Worm (Caenorhabditis elegans) whole organism, L4/young adult: ENCODE results near the gene jnk-1.

Experiments
- W03F9.2 ChIP-seq: fragments of 150-350 bp; optimal IDR thresholded peaks from 2 replicates; lab custom pipeline; 2014; ENCODE audit warnings: missing biosample characterization, missing genetic modification characterization
- dao-5 ChIP-seq: sonication (generic microtip); optimal IDR thresholded peaks from 2 replicates; lab custom pipeline; 2016; ENCODE audit warnings: missing genotype, missing genetic modification characterization, moderate library complexity, missing compliant biosample characterization
- him-1 ChIP-seq: sonication (generic microtip); optimal IDR thresholded peaks from 2 replicates; lab custom pipeline; 2016; ENCODE audit warnings: missing genotype, missing genetic modification reagents, missing genetic modification characterization, missing compliant biosample characterization

DNA sequence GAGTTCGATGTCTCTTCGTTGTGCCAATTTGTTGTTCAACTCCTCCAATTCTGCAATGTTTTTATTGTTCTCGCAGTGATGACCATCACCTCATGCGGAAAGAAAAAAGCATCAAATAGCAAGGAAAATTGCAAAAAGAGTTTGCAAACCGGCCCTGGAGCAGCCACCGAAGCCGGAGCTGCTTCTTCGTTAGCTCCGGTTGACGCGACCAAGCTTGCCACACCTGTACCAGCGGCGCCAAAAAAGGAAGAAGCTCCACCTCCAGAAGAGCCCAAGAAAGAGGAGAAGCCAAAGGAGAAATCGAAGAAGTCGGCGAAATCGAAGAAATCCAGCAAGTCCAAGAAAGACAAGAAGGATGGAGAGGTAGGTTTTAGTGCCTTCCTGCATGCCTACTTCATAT is 52.8 kb downstream of the jnk-1 start:
- TF ChIP-seq him-1 (no peak), W03F9.2 (tag; lab: Kevin White, UChicago) (no peak), dao-5 (tag; lab: Kevin White, UChicago) (no peak)
